Worm (Caenorhabditis elegans): ENCODE data around the gene clec-21.

DNA sequence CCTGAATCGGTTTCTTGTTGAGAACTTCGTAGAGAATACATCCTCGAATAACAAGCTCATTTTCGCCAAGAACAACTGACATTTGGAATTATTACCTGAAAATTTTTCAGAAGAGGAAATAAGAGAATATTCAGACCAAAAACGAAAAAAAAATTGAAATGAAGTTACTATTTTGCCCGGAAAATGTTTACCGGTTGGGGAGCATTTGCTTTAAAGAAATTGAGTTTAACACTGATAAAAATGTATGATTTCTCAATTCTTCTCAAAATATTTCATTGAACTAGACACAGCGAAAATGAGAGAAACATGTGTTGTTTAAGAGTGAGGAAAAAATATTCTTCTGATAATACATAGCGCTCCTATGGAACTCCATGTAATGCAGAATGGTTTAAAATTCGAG is 32.3 kb upstream of the clec-21 start, which contains the start of gene fbxa-165:
- no peak for TF ChIP-seq snpc-4 (tag; optimal IDR thresholded peaks at IDR 0.05)
- TF ChIP-seq lin-39 (tag; optimal IDR thresholded peaks at IDR 0.05), result no peak
- TF ChIP-seq lin-11 (tag; optimal IDR thresholded peaks at IDR 0.05), result no peak
- no peak for TF ChIP-seq nhr-12 (tag; optimal IDR thresholded peaks at IDR 0.05)
- TF ChIP-seq C34F6.9 (tag; optimal IDR thresholded peaks at IDR 0.05), result no peak
- no peak for TF ChIP-seq lsy-2 (tag; optimal IDR thresholded peaks at IDR 0.05)
- no peak for TF ChIP-seq alr-1 (tag; optimal IDR thresholded peaks at IDR 0.05)
